Worm (Caenorhabditis elegans) whole organism, late embryonic: ENCODE results near the gene atp-4.

Source experiments
- C38D4.7 ChIP-seq: fragments of 200-800 bp; sonication (Bioruptor generic); optimal IDR thresholded peaks from 2 replicates; lab custom pipeline; 2018; ENCODE audit warnings: mild to moderate bottlenecking, missing genetic modification characterization, moderate library complexity, missing compliant biosample characterization
- K02D7.2 ChIP-seq: sonication (generic microtip); optimal IDR thresholded peaks from 2 replicates; lab custom pipeline; 2017; ENCODE audit warnings: mild to moderate bottlenecking, missing genetic modification characterization, missing compliant biosample characterization
- T23F11.4 ChIP-seq: fragments of 200-800 bp; sonication (Bioruptor generic); optimal IDR thresholded peaks from 2 replicates; lab custom pipeline; 2018; ENCODE audit warnings: mild to moderate bottlenecking, missing genetic modification characterization, missing compliant biosample characterization
- Y22D7AL.16 ChIP-seq: sonication (generic microtip); optimal IDR thresholded peaks from 2 replicates; lab custom pipeline; 2016; ENCODE audit warnings: missing genetic modification characterization, missing compliant biosample characterization
- ceh-14 ChIP-seq: sonication (generic microtip); optimal IDR thresholded peaks from 2 replicates; lab custom pipeline; 2016; ENCODE audit warnings: missing genotype, missing genetic modification characterization, missing compliant biosample characterization
- ceh-2 ChIP-seq: sonication (generic microtip); optimal IDR thresholded peaks from 2 replicates; lab custom pipeline; 2016; ENCODE audit warnings: missing genotype, missing genetic modification characterization, missing compliant biosample characterization
- ceh-22 ChIP-seq: sonication (generic microtip); optimal IDR thresholded peaks from 2 replicates; lab custom pipeline; 2017; ENCODE audit warnings: missing biosample characterization, missing genetic modification characterization
- ceh-30 ChIP-seq: fragments of 150-350 bp; optimal IDR thresholded peaks from 2 replicates; lab custom pipeline; 2014; ENCODE audit warnings: missing biosample characterization, missing genetic modification characterization
- ceh-9 ChIP-seq: sonication (generic microtip); optimal IDR thresholded peaks from 2 replicates; lab custom pipeline; 2016; ENCODE audit warnings: mild to moderate bottlenecking, missing genetic modification characterization, inconsistent platforms, missing compliant biosample characterization
- che-1 ChIP-seq: sonication (generic microtip); optimal IDR thresholded peaks from 2 replicates; lab custom pipeline; 2016; ENCODE audit warnings: mild to moderate bottlenecking, missing genetic modification characterization, missing compliant biosample characterization
- dmd-4 ChIP-seq: sonication (generic microtip); optimal IDR thresholded peaks from 2 replicates; lab custom pipeline; 2016; ENCODE audit warnings: borderline replicate concordance, missing genetic modification characterization, missing compliant biosample characterization
- dve-1 ChIP-seq: sonication (generic microtip); optimal IDR thresholded peaks from 2 replicates; lab custom pipeline; 2017; ENCODE audit warnings: antibody characterized with exemption, mild to moderate bottlenecking, missing genetic modification characterization, missing compliant biosample characterization
- elt-2 ChIP-seq: sonication (generic microtip); optimal IDR thresholded peaks from 2 replicates; lab custom pipeline; 2016; ENCODE audit warnings: missing genetic modification reagents, missing genetic modification characterization, missing compliant biosample characterization
- fax-1 ChIP-seq: sonication (generic microtip); optimal IDR thresholded peaks from 2 replicates; lab custom pipeline; 2016; ENCODE audit warnings: missing genotype, missing genetic modification characterization, missing compliant biosample characterization
- fkh-6 ChIP-seq: sonication (generic microtip); optimal IDR thresholded peaks from 2 replicates; lab custom pipeline; 2016; ENCODE audit warnings: missing genetic modification characterization, missing compliant biosample characterization
- hlh-6 ChIP-seq: sonication (generic microtip); optimal IDR thresholded peaks from 2 replicates; lab custom pipeline; 2016; ENCODE audit warnings: missing genotype, missing genetic modification characterization, missing compliant biosample characterization
- lim-6 ChIP-seq: sonication (generic microtip); optimal IDR thresholded peaks from 2 replicates; lab custom pipeline; 2016; ENCODE audit warnings: missing genetic modification characterization, missing compliant biosample characterization
- lin-11 ChIP-seq: fragments of 200-800 bp; sonication (Bioruptor generic); optimal IDR thresholded peaks from 2 replicates; lab custom pipeline; 2018; ENCODE audit warnings: mild to moderate bottlenecking, missing genetic modification characterization, missing compliant biosample characterization
- mec-3 ChIP-seq: sonication (generic microtip); optimal IDR thresholded peaks from 2 replicates; lab custom pipeline; 2016; ENCODE audit warnings: borderline replicate concordance, missing genetic modification characterization, missing compliant biosample characterization
- nhr-11 ChIP-seq: fragments of 150-350 bp; optimal IDR thresholded peaks from 2 replicates; lab custom pipeline; 2014; ENCODE audit warnings: missing biosample characterization, missing genetic modification characterization
- pag-3 ChIP-seq: sonication (generic microtip); optimal IDR thresholded peaks from 2 replicates; lab custom pipeline; 2016; ENCODE audit warnings: missing compliant biosample characterization, missing genetic modification characterization, borderline replicate concordance
- pha-4 ChIP-seq: fragments of 150-350 bp; optimal IDR thresholded peaks from 2 replicates; lab custom pipeline; 2018; ENCODE audit warnings: missing biosample characterization, missing genetic modification reagents, missing genetic modification characterization
- pqm-1 ChIP-seq: sonication (generic microtip); optimal IDR thresholded peaks from 2 replicates; lab custom pipeline; 2016; ENCODE audit warnings: missing genetic modification characterization, missing compliant biosample characterization
- ref-2 ChIP-seq: sonication (generic microtip); optimal IDR thresholded peaks from 2 replicates; lab custom pipeline; 2016; ENCODE audit warnings: missing genetic modification characterization, missing compliant biosample characterization
- rnt-1 ChIP-seq: sonication (generic microtip); optimal IDR thresholded peaks from 2 replicates; lab custom pipeline; 2016; ENCODE audit warnings: missing genetic modification characterization, missing compliant biosample characterization
- tbx-2 ChIP-seq: sonication (generic microtip); optimal IDR thresholded peaks from 2 replicates; lab custom pipeline; 2016; ENCODE audit warnings: missing genetic modification characterization, missing compliant biosample characterization
- tbx-7 ChIP-seq: sonication (generic microtip); optimal IDR thresholded peaks from 2 replicates; lab custom pipeline; 2016; ENCODE audit warnings: missing genotype, missing genetic modification characterization, missing compliant biosample characterization
- ttx-3 ChIP-seq: sonication (generic microtip); optimal IDR thresholded peaks from 2 replicates; lab custom pipeline; 2016; ENCODE audit warnings: missing genetic modification reagents, missing genetic modification characterization, missing compliant biosample characterization
- unc-55 ChIP-seq: sonication (generic microtip); optimal IDR thresholded peaks from 2 replicates; lab custom pipeline; 2017; ENCODE audit warnings: missing biosample characterization, missing genetic modification reagents, missing genetic modification characterization
- zip-5 ChIP-seq: sonication (generic microtip); optimal IDR thresholded peaks from 2 replicates; lab custom pipeline; 2016; ENCODE audit warnings: missing genetic modification characterization, missing compliant biosample characterization

The atp-4 gene

DNA sequence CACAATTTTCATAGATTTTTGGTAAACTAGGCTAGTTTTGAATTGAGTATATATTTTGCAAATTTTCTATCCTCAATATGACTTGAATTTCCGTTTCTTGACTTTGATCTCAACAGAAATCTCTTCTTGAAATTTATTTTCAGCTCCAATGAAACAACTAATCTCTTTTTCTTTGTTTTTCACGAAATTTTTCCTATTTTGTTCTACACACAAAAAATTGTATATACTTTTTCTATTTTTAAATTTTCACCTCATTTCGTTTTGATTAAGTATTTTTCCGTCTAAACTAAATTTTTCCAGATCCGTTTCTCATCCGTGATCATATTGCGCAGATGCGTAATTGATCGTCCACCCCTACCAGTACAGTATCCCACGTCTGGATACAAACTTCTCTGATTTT, 37.9 kb upstream of the atp-4 start, which contains the start of gene unc-83:
unc-83 (plus strand) TSS at position 301 of the 400 bp plus-strand sequence.
- TF ChIP-seq fax-1 (tag; lab: Kevin White, UChicago): no peak
- TF ChIP-seq pha-4 (tag; lab: Kevin White, UChicago): no peak
- TF ChIP-seq Y22D7AL.16 (tag; lab: Kevin White, UChicago): no peak
- TF ChIP-seq rnt-1 (tag; lab: Kevin White, UChicago): no peak
- no peak for TF ChIP-seq ceh-9
- TF ChIP-seq dve-1 (tag; lab: Kevin White, UChicago): no peak
- no peak for TF ChIP-seq ceh-2 (tag; lab: Kevin White, UChicago)
- TF ChIP-seq ref-2 (tag; lab: Kevin White, UChicago): no peak
- no peak for TF ChIP-seq hlh-6 (tag; lab: Kevin White, UChicago)
- TF ChIP-seq zip-5 (tag; lab: Kevin White, UChicago): no peak
- TF ChIP-seq lin-11 (tag; lab: Kevin White, UChicago): no peak
- no peak for TF ChIP-seq lim-6 (tag; lab: Kevin White, UChicago)
- no peak for TF ChIP-seq tbx-7 (tag; lab: Kevin White, UChicago)
- TF ChIP-seq tbx-2 (tag; lab: Kevin White, UChicago): no peak
- no peak for TF ChIP-seq pqm-1 (tag; lab: Kevin White, UChicago)
- no peak for TF ChIP-seq pag-3

DNA sequence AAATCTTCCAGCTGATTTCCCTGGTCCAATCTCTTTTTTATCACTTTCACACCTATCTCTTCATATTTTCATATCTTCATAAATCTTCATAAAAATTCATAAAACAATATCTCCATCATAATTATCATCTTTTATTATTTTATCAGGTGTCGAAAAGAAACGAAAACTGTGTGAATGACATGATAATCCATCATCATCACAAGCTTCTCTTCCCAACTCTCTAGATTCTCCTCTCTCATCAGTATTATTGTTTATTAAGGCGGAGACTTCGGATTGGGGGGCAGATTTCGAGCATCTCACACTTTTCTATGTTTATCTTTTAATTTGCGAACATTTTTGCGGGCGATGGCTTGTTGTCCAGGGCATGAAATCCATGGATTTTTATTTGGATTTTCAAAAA, 37.3 kb upstream of the atp-4 start:
- TF ChIP-seq unc-55 (GFP tag; lab: Kevin White, UChicago): peak; percentile 73
- no peak for TF ChIP-seq nhr-11 (tag; lab: Kevin White, UChicago)
- TF ChIP-seq ceh-22 (tag; lab: Kevin White, UChicago): no peak
- no peak for TF ChIP-seq K02D7.2 (tag; lab: Kevin White, UChicago)
- TF ChIP-seq fkh-6: no peak

DNA sequence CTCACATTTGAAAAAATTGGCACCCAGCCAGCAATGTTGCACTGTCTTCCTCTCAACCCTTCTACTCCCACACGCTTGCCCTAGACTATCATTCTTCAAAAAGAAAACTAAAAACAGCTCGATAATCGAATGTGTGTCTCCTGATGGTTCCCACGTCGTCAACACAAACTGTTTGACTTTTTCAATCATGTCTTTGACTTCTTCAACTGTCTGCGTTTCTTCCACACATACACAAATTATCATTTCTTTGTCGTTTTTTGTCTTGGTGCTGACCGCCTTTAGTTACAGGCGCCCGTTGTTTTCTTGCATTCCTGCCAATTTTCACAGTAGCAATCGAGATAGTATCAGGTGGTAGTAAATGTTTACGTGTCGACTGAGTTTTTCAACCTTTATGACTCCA, 35.7 kb upstream of the atp-4 start:
- TF ChIP-seq T23F11.4 (GFP tag; lab: Kevin White, UChicago) (no peak), ttx-3 (no peak), dve-1 (tag; lab: Kevin White, UChicago) (no peak)
- TF ChIP-seq, all 69 proteins: peak for 0

DNA sequence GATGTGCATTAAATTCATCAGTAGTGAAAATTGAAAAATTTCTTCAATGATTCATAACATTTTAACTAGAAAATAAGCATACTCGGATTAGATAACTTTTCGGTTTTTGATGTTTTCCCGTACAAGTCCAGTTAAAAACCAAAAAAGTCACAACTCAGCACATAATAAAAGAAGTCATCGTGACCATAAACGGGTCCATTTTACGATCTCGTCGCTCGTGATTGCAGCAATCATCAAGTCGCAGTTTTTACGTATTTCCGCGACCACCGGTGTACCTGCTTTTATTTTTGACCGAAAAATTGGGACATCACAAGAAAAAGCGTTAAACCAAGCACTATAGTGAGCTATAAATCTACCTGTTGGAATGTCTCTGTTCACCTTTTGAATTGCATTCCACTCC, 34.3 kb upstream of the atp-4 start:
- TF ChIP-seq ceh-30 (tag; lab: Kevin White, UChicago) (no peak), C38D4.7 (GFP tag; lab: Kevin White, UChicago) (no peak), pqm-1 (tag; lab: Kevin White, UChicago) (no peak), mec-3 (tag; lab: Kevin White, UChicago) (no peak)

DNA sequence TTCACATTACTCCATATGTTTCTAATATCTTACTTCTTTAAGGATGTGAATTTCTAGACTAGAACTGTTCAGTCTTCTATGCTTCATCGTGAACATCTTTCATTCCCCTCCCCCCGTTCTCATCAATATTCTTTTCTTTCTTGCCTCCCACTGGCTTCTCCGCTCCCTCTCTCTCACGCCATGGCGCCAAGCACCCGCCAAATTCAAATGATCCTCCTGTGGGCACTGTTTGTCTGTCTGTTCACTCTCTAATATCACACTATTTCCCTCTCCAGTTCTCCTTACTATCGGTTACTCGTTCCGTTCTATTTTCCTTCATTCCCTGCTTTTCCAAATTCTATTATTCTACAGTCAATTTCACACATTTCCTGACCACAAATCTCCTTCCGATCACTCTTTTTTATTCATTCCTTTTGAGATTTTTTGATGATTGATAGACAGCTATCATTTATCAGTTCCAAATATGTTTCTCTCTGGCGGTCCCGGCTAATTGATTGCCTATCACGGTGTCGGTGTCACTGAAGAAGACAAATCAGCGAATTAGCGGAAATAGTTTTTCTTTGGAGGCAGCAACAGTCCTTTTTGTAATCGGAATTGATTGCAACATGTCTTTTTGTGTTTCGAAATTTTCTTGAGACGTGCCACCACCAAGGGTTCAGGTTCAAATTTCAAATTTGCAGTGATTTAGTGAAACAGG, 31.5 kb upstream of the atp-4 start:
- no peak for TF ChIP-seq fax-1 (tag; lab: Kevin White, UChicago)

DNA sequence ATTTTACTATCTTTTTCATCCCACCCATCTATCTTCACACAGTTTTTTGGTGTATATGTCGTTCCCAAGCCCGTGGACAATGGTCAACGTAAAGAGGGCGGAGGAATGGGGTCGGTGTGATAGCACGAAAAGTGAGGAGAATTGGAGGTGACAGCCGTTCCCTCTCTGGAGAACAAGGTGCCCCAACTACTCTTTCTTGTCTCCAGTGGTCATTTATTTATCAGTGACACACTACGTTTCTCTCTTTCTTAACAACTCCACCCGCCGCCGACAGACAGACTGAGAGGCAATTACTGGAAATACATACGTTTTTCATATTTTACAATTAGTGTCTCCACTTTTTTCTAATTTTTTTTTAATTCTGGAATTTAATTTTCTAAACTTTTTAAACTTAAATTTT, 30.0 kb upstream of the atp-4 start:
- no peak for TF ChIP-seq ceh-14 (tag; lab: Kevin White, UChicago)
- TF ChIP-seq elt-2: peak; percentile 6
- peak; percentile 42 for TF ChIP-seq unc-55 (GFP tag; lab: Kevin White, UChicago)
- TF ChIP-seq, all 69 proteins: peak for 2

- no peak for TF ChIP-seq dmd-4 (tag; lab: Kevin White, UChicago)
- TF ChIP-seq che-1: no peak
Observed at ce11 chrV:6453122-6453521, 26.2 kb upstream of the atp-4 start, which contains the start of gene acl-9. TSS of gene acl-9 (plus strand) at chrV:6453226.
